Worm (Caenorhabditis elegans) whole organism, L3 larva: ENCODE measurements around the gene F14F8.14.
A peak's percentile ranks its signal among the peaks of the same experiment; 100 is the strongest.

Experiments
- R02D3.7 ChIP-seq: fragments of 150-350 bp; optimal IDR thresholded peaks from 2 replicates; lab custom pipeline; 2014; ENCODE audit warnings: missing biosample characterization, missing genetic modification characterization
- aly-2 ChIP-seq: fragments of 150-350 bp; optimal IDR thresholded peaks from 2 replicates; lab custom pipeline; 2014; ENCODE audit warnings: missing biosample characterization, missing genetic modification characterization
- ama-1 ChIP-seq: fragments of 150-350 bp; optimal IDR thresholded peaks from 2 replicates; lab custom pipeline; 2018
- ceh-82 ChIP-seq: fragments of 150-350 bp; optimal IDR thresholded peaks from 2 replicates; lab custom pipeline; 2014; ENCODE audit warnings: missing biosample characterization, missing genetic modification characterization
- ceh-9 ChIP-seq: sonication (generic microtip); optimal IDR thresholded peaks from 2 replicates; lab custom pipeline; 2018; ENCODE audit warnings: missing biosample characterization, missing genetic modification characterization
- daf-12 ChIP-seq: fragments of 150-350 bp; optimal IDR thresholded peaks from 2 replicates; lab custom pipeline; 2014; ENCODE audit warnings: missing biosample characterization, missing genetic modification reagents, missing genetic modification characterization
- egl-5 ChIP-seq: fragments of 150-350 bp; optimal IDR thresholded peaks from 2 replicates; lab custom pipeline; 2017; ENCODE audit warnings: missing biosample characterization, missing genetic modification reagents, missing genetic modification characterization, inconsistent platforms
- elt-2 ChIP-seq: sonication (generic microtip); optimal IDR thresholded peaks from 2 replicates; lab custom pipeline; 2016; ENCODE audit warnings: missing genetic modification reagents, mild to moderate bottlenecking, missing genetic modification characterization, missing compliant biosample characterization
- elt-3 ChIP-seq, 3 experiments: fragments of 150-350 bp in 1 of 3; sonication (generic microtip) in 2 of 3; optimal IDR thresholded peaks; 2 replicates in 2 of 3; 4 replicates in 1 of 3; lab custom pipeline; 2014 to 2017; ENCODE audit warnings: missing biosample characterization in 3 of 3, missing genetic modification characterization in 3 of 3
- fkh-10 ChIP-seq: sonication (generic microtip); optimal IDR thresholded peaks from 2 replicates; lab custom pipeline; 2017; ENCODE audit warnings: missing biosample characterization, missing genetic modification reagents, missing genetic modification characterization
- fkh-2 ChIP-seq: fragments of 150-350 bp; optimal IDR thresholded peaks from 2 replicates; lab custom pipeline; 2014; ENCODE audit warnings: missing biosample characterization, missing genetic modification reagents, missing genetic modification characterization
- fos-1 ChIP-seq: fragments of 150-350 bp; optimal IDR thresholded peaks from 2 replicates; lab custom pipeline; 2014; ENCODE audit warnings: missing biosample characterization, missing genetic modification characterization
- jun-1 ChIP-seq: fragments of 150-350 bp; optimal IDR thresholded peaks from 2 replicates; lab custom pipeline; 2014; ENCODE audit warnings: missing biosample characterization, missing genetic modification reagents, missing genetic modification characterization
- lin-15B ChIP-seq: fragments of 150-350 bp; optimal IDR thresholded peaks from 2 replicates; lab custom pipeline; 2014; ENCODE audit warnings: missing biosample characterization, missing genetic modification characterization
- lin-39 ChIP-seq: fragments of 150-350 bp; optimal IDR thresholded peaks from 2 replicates; lab custom pipeline; 2018; ENCODE audit warnings: missing biosample characterization, missing genetic modification reagents, missing genetic modification characterization
- lsy-12 ChIP-seq: sonication (generic microtip); optimal IDR thresholded peaks from 2 replicates; lab custom pipeline; 2016; ENCODE audit warnings: mild to moderate bottlenecking, missing genetic modification characterization, missing compliant biosample characterization
- mdl-1 ChIP-seq: fragments of 150-350 bp; optimal IDR thresholded peaks from 2 replicates; lab custom pipeline; 2014; ENCODE audit warnings: missing biosample characterization, missing genetic modification characterization
- nfya-1 ChIP-seq: sonication (generic microtip); optimal IDR thresholded peaks from 2 replicates; lab custom pipeline; 2017; ENCODE audit warnings: missing genetic modification characterization, mild to moderate bottlenecking, missing compliant biosample characterization, antibody characterized with exemption, moderate library complexity; ENCODE audit not compliant: insufficient read depth
- nhr-12 ChIP-seq: fragments of 150-350 bp; optimal IDR thresholded peaks from 2 replicates; lab custom pipeline; 2014; ENCODE audit warnings: missing biosample characterization, missing genetic modification characterization
- nhr-23 ChIP-seq: fragments of 150-350 bp; optimal IDR thresholded peaks from 2 replicates; lab custom pipeline; 2014; ENCODE audit warnings: missing biosample characterization, missing genetic modification reagents, missing genetic modification characterization
- nhr-25 ChIP-seq: sonication (generic microtip); optimal IDR thresholded peaks from 2 replicates; lab custom pipeline; 2017; ENCODE audit warnings: missing biosample characterization, missing genetic modification characterization
- nhr-43 ChIP-seq: sonication (generic microtip); optimal IDR thresholded peaks from 2 replicates; lab custom pipeline; 2016; ENCODE audit warnings: mild to moderate bottlenecking, missing genetic modification characterization, missing compliant biosample characterization; ENCODE audit not compliant: poor library complexity, severe bottlenecking
- nhr-76 ChIP-seq: fragments of 150-350 bp; sonication (generic microtip); optimal IDR thresholded peaks from 5 replicates; lab custom pipeline; 2014; ENCODE audit warnings: missing biosample characterization, missing genetic modification characterization
- nhr-77 ChIP-seq: fragments of 150-350 bp; optimal IDR thresholded peaks from 2 replicates; lab custom pipeline; 2014; ENCODE audit warnings: missing biosample characterization, missing genetic modification characterization
- pha-4 ChIP-seq: fragments of 150-350 bp; optimal IDR thresholded peaks from 2 replicates; lab custom pipeline; 2014; ENCODE audit warnings: missing biosample characterization, missing genetic modification reagents, missing genetic modification characterization
- pqm-1 ChIP-seq: fragments of 150-350 bp; optimal IDR thresholded peaks from 2 replicates; lab custom pipeline; 2017; ENCODE audit warnings: missing biosample characterization, missing genetic modification characterization, inconsistent platforms
- skn-1 ChIP-seq: fragments of 150-350 bp; optimal IDR thresholded peaks from 2 replicates; lab custom pipeline; 2014; ENCODE audit warnings: missing biosample characterization, missing genetic modification characterization
- snpc-4 ChIP-seq: fragments of 150-350 bp; optimal IDR thresholded peaks from 2 replicates; lab custom pipeline; 2014; ENCODE audit warnings: missing biosample characterization, missing genetic modification characterization
- unc-62 ChIP-seq: fragments of 150-350 bp; sonication (generic microtip); optimal IDR thresholded peaks from 4 replicates; lab custom pipeline; 2014; ENCODE audit warnings: missing biosample characterization, missing genetic modification reagents, missing genetic modification characterization
- zag-1 ChIP-seq: fragments of 150-350 bp; optimal IDR thresholded peaks from 2 replicates; lab custom pipeline; 2014; ENCODE audit warnings: missing biosample characterization, missing genetic modification characterization
- ztf-11 ChIP-seq: fragments of 150-350 bp; optimal IDR thresholded peaks from 2 replicates; lab custom pipeline; 2014; ENCODE audit warnings: missing biosample characterization, missing genetic modification characterization
- ztf-4 ChIP-seq: fragments of 150-350 bp; optimal IDR thresholded peaks from 2 replicates; lab custom pipeline; 2014; ENCODE audit warnings: missing biosample characterization, missing genetic modification characterization

Gene F14F8.14

ce11 chrV:16629600-16629999 is 36.9 kb downstream of the F14F8.14 start, which contains the start of gene srd-21:
Gene srd-21, plus strand, starts transcription at chrV:16629900.
- TF ChIP-seq ceh-82 (tag; lab: Kevin White, UChicago) (no peak), ceh-9 (no peak), nhr-25 (no peak), egl-5 (tag; lab: Kevin White, UChicago) (no peak), fos-1 (no peak), pqm-1 (no peak), jun-1 (tag; lab: Kevin White, UChicago) (no peak), ztf-4 (no peak), lin-39 (tag; lab: Kevin White, UChicago) (no peak), lsy-12 (tag; lab: Kevin White, UChicago) (no peak), aly-2 (tag; lab: Kevin White, UChicago) (no peak), R02D3.7 (no peak), mdl-1 (tag; lab: Kevin White, UChicago) (no peak)

ce11 chrV:16628991-16629390 is 37.6 kb downstream of the F14F8.14 start, which contains the start of gene W06G6.2:
Gene W06G6.2, plus strand, starts transcription at chrV:16629291.
- TF ChIP-seq mdl-1 (tag; lab: Kevin White, UChicago) (no peak), ama-1 (no peak), jun-1 (tag; lab: Kevin White, UChicago) (no peak), fkh-2 (tag; lab: Kevin White, UChicago) (no peak), elt-3 (tag; optimal IDR thresholded peaks at IDR 0.05; lab: Kevin White, UChicago) (no peak), nhr-12 (tag; lab: Kevin White, UChicago) (no peak), zag-1 (tag; lab: Kevin White, UChicago) (no peak), nhr-76 (no peak), elt-2 (tag; lab: Kevin White, UChicago) (no peak), nhr-25 (no peak), pqm-1 (no peak), lin-15B (no peak), pha-4 (tag; lab: Kevin White, UChicago) (no peak), fos-1 (no peak), lsy-12 (tag; lab: Kevin White, UChicago) (no peak), nhr-23 (tag; lab: Kevin White, UChicago) (no peak), skn-1 (tag; lab: Kevin White, UChicago) (no peak), unc-62 (no peak), lin-39 (tag; lab: Kevin White, UChicago) (no peak)

ce11 chrV:16627962-16628361 is 38.6 kb downstream of the F14F8.14 start, which contains the start of gene oac-53:
Gene oac-53, minus strand, starts transcription at chrV:16627970.
- TF ChIP-seq fkh-2 (tag; lab: Kevin White, UChicago) = no peak
- TF ChIP-seq elt-2 (tag; lab: Kevin White, UChicago) = peak; percentile 73
- TF ChIP-seq pqm-1 = peak; percentile 19
- TF ChIP-seq nhr-25 = no peak

- TF ChIP-seq egl-5 (tag; lab: Kevin White, UChicago) (no peak), R02D3.7 (no peak), ztf-4 (no peak), nhr-77 (tag; lab: Kevin White, UChicago) (no peak), nhr-43 (tag; lab: Kevin White, UChicago) (no peak), snpc-4 (tag; lab: Kevin White, UChicago) (no peak), nhr-23 (tag; lab: Kevin White, UChicago) (no peak), ztf-11 (no peak), ama-1 (no peak), pqm-1 (no peak), nfya-1 (tag; lab: Kevin White, UChicago) (no peak), unc-62 (no peak), fkh-10 (no peak)
- TF ChIP-seq, all 47 proteins: peak for 0
Measured at ce11 chrV:16622754-16623261, 43.7 kb downstream of the F14F8.14 start, which contains the start of gene Y70C5A.2. Gene Y70C5A.2, minus strand, starts transcription at chrV:16623211.

- peak; percentile 18 for TF ChIP-seq elt-2 (tag; lab: Kevin White, UChicago)
- TF ChIP-seq nhr-23 (tag; lab: Kevin White, UChicago) = no peak
- no peak for TF ChIP-seq daf-12 (tag; lab: Kevin White, UChicago)
- no peak for TF ChIP-seq lsy-12 (tag; lab: Kevin White, UChicago)
- TF ChIP-seq nhr-76 = no peak
- no peak for TF ChIP-seq ceh-82 (tag; lab: Kevin White, UChicago)
Measured at ce11 chrV:16621894-16622293, 44.7 kb downstream of the F14F8.14 start.
